Worm (Caenorhabditis elegans): ENCODE results near the gene tufm-1.

tufm-1 gene

DNA sequence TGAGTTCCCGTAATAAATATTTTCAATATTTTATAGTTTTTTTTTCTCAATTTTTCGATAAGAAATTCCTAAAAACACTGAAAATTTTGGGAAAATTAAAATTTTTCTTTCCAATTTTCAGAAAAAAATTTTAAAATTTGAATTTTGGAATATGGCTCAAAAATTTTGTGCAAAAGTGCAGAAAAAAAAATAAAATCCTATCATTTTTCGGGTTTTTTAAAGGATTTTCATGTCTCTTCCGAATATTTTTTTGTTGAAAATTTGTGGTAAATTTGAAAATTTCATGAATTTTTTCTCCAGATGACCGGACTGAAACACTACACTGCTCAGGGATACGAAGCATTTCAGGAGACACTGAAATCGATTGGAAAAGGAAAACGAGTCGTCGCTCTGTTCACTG lies 19.6 kb upstream of the tufm-1 start, which contains the start of gene txdc-17:
Gene txdc-17, plus strand, starts transcription at position 301 of the 400 bp plus-strand sequence.
- no peak for TF ChIP-seq ztf-29 (GFP tag; IDR thresholded peaks at IDR 0.05)
- TF ChIP-seq T22C8.4 (GFP tag; IDR thresholded peaks at IDR 0.05) = no peak
- no peak for TF ChIP-seq tab-1 (GFP tag; IDR thresholded peaks at IDR 0.05)
- no peak for TF ChIP-seq med-1 (GFP tag; optimal IDR thresholded peaks at IDR 0.05; ENCODE audit: insufficient read depth)
- no peak for TF ChIP-seq flt-1 (GFP tag; IDR thresholded peaks at IDR 0.05)
- no peak for TF ChIP-seq ref-1 (GFP tag; conservative IDR thresholded peaks at IDR 0.05)
- no peak for TF ChIP-seq klf-2 (GFP tag; conservative IDR thresholded peaks at IDR 0.05)
- TF ChIP-seq cog-1 (tag; optimal IDR thresholded peaks at IDR 0.05) = no peak
- no peak for TF ChIP-seq ztf-23 (GFP tag; IDR thresholded peaks at IDR 0.05)

DNA sequence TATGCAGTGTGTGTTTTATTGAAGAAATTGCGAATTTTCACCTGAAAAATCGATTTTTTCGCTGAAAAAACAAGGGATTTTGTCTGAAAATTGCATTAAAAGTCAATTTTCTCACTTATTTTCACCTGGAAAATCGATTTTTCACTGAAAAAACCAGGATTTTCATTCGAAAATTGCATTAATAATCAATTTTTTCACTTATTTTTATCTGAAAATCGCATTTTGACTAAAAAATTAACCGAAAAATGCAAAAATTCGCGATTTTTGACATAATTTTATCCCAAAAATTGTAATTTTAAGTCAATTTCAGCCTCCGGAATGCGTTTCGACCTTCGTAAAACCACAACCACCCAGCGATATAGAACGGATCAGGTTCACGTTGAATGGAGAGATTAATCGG lies 17.7 kb upstream of the tufm-1 start, which contains the start of gene Y71H2AM.29:
Gene Y71H2AM.29, plus strand, starts transcription at position 301 of the 400 bp plus-strand sequence.
- TF ChIP-seq ref-1 (GFP tag; conservative IDR thresholded peaks at IDR 0.05) = no peak
- TF ChIP-seq ztf-23 (GFP tag; IDR thresholded peaks at IDR 0.05) = no peak
- TF ChIP-seq klf-2 (GFP tag; conservative IDR thresholded peaks at IDR 0.05) = no peak
- no peak for TF ChIP-seq med-1 (GFP tag; optimal IDR thresholded peaks at IDR 0.05; ENCODE audit: insufficient read depth)
- no peak for TF ChIP-seq flt-1 (GFP tag; IDR thresholded peaks at IDR 0.05)
- no peak for TF ChIP-seq T22C8.4 (GFP tag; IDR thresholded peaks at IDR 0.05)
- no peak for TF ChIP-seq cog-1 (tag; optimal IDR thresholded peaks at IDR 0.05)

DNA sequence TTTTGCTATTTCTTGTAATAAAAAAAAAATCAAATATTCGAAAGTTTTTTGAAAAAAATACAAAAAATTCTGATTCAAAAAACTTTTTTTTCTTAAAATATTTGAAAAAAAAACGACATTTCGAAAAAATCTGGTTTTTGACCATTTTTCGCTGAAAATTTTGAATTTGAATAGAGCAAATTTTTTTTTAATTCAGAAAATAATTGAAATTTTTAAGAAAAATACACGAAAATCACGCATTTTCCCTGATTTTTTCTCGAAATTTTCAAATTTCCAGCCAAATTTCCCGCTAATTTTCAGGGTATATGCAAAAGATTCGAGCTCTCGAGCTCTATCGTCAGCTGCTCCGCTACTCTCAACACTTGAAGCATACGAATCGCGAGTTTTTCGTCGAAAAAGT lies 12.0 kb upstream of the tufm-1 start, which contains the start of gene Y71H2AM.1:
Gene Y71H2AM.1, plus strand, starts transcription at position 301 of the 400 bp plus-strand sequence.
- TF ChIP-seq tab-1 (GFP tag; IDR thresholded peaks at IDR 0.05) (no peak), ref-1 (GFP tag; conservative IDR thresholded peaks at IDR 0.05) (no peak), flt-1 (GFP tag; IDR thresholded peaks at IDR 0.05) (no peak), ztf-29 (GFP tag; IDR thresholded peaks at IDR 0.05) (no peak), klf-2 (GFP tag; conservative IDR thresholded peaks at IDR 0.05) (no peak), T22C8.4 (GFP tag; IDR thresholded peaks at IDR 0.05) (no peak), med-1 (GFP tag; optimal IDR thresholded peaks at IDR 0.05; ENCODE audit: insufficient read depth) (no peak), cog-1 (tag; optimal IDR thresholded peaks at IDR 0.05) (no peak), ztf-23 (GFP tag; IDR thresholded peaks at IDR 0.05) (no peak)

DNA sequence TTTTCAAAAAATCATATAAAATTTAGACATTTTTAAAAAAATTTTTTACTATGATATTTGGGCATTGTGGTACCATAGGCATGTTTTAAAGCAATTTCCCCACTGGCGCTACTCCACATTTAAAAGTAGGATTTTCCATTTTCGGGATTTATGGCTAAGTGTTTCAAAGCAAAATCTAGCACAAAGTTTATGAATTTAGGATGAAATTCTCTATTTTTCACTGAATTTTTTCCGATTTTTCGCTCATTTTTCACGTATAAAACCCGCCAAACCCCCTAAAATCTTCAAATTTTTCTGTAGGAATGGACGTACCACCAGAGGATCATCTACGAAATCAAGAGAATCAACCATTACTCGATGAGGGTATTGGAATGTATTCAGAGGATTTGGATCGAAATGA lies 4.2 kb upstream of the tufm-1 start, which contains the start of gene pipp-4P:
Gene pipp-4P, plus strand, starts transcription at position 301 of the 400 bp plus-strand sequence.
- TF ChIP-seq klf-2 (GFP tag; conservative IDR thresholded peaks at IDR 0.05) = no peak
- TF ChIP-seq flt-1 (GFP tag; IDR thresholded peaks at IDR 0.05) = no peak
- no peak for TF ChIP-seq med-1 (GFP tag; optimal IDR thresholded peaks at IDR 0.05; ENCODE audit: insufficient read depth)

DNA sequence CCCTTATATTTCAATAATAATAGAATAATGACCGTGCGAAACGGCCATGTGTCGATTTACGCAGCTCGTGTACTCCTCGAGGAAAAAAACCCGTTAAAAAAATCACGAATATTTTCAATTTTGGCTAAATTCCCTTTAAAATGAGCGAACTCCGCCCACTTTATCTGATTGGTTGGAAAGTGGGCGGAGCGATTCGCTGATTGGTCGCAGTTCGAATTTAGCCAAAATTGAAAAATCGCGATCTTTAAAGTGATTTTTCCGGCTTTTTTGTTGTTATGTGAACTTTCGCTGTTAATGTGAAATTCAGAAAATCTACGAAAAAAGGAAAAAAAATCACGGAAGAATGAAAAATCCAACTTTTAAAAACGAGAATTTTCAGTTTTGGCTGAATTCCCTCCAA lies 3.1 kb upstream of the tufm-1 start:
- no peak for TF ChIP-seq ztf-29 (GFP tag; IDR thresholded peaks at IDR 0.05)
- TF ChIP-seq klf-2 (GFP tag; conservative IDR thresholded peaks at IDR 0.05) = no peak
- no peak for TF ChIP-seq flt-1 (GFP tag; IDR thresholded peaks at IDR 0.05)
- no peak for TF ChIP-seq tab-1 (GFP tag; IDR thresholded peaks at IDR 0.05)
- no peak for TF ChIP-seq ref-1 (GFP tag; conservative IDR thresholded peaks at IDR 0.05)
- TF ChIP-seq T22C8.4 (GFP tag; IDR thresholded peaks at IDR 0.05) = no peak
- TF ChIP-seq med-1 (GFP tag; optimal IDR thresholded peaks at IDR 0.05; ENCODE audit: insufficient read depth) = no peak
- no peak for TF ChIP-seq cog-1 (tag; optimal IDR thresholded peaks at IDR 0.05)
- no peak for TF ChIP-seq ztf-23 (GFP tag; IDR thresholded peaks at IDR 0.05)

DNA sequence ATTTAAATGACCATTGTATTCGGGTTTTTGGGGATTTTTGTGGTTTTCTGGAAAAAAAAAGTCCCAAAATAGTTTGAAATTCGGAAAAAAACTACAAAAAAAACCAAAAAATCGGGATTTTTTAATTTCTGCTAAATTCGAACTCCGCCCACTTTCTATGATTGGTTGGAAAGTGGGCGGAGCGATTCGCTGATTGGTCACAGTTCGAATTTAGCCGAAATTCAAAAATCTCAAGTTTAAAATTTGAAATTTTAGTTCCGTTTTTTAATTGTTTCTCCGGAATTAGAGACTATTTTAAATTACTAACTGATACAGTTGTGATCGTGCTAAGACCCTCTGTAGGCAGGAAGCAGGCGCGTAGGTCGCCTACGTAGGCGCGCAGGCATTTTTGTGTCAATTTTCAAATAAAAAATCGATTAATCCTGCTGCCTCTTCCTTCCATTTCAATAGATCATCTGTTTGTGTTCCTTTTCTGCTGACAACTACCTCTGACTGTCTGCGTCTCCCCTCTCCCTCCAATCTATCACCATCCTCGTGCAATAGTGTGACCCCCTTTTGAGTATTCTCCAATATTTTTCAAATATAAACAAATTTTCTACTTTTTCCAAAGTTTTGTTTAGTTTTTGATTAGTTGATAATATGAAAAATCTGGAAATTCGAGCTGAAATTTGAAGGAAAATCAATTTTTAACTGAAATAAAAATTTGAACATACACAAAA lies 1.6 kb upstream of the tufm-1 start:
- TF ChIP-seq ztf-29 (GFP tag; IDR thresholded peaks at IDR 0.05) = no peak
- no peak for TF ChIP-seq ref-1 (GFP tag; conservative IDR thresholded peaks at IDR 0.05)
- no peak for TF ChIP-seq med-1 (GFP tag; optimal IDR thresholded peaks at IDR 0.05; ENCODE audit: insufficient read depth)
- TF ChIP-seq cog-1 (tag; optimal IDR thresholded peaks at IDR 0.05) = no peak
- no peak for TF ChIP-seq flt-1 (GFP tag; IDR thresholded peaks at IDR 0.05)
- no peak for TF ChIP-seq T22C8.4 (GFP tag; IDR thresholded peaks at IDR 0.05)
- no peak for TF ChIP-seq tab-1 (GFP tag; IDR thresholded peaks at IDR 0.05)
- no peak for TF ChIP-seq ztf-23 (GFP tag; IDR thresholded peaks at IDR 0.05)

DNA sequence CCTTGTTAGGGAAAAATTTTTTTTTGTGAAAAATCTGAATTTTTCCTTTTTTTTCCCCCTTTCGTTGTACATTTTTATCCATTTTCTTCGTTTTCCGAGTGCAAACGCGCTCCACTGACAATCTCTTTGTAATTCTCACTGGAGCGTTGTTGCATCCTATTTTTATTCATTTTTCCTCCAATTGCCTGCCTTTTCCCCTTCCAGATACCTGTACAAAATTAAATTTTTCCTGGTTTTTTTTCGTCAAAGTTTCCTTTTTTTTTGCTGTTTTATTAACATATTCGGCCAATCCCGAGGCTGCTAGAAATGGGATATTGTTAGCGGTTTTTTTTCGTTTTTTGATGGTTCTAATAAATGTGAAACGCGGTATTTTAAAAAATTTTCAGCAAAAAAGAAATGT lies 3.4 kb downstream of the tufm-1 start:
- TF ChIP-seq cog-1 (tag; optimal IDR thresholded peaks at IDR 0.05) (no peak), T22C8.4 (GFP tag; IDR thresholded peaks at IDR 0.05) (no peak), ztf-23 (GFP tag; IDR thresholded peaks at IDR 0.05) (no peak), klf-2 (GFP tag; conservative IDR thresholded peaks at IDR 0.05) (no peak), med-1 (GFP tag; optimal IDR thresholded peaks at IDR 0.05; ENCODE audit: insufficient read depth) (no peak), ztf-29 (GFP tag; IDR thresholded peaks at IDR 0.05) (no peak), flt-1 (GFP tag; IDR thresholded peaks at IDR 0.05) (no peak), ref-1 (GFP tag; conservative IDR thresholded peaks at IDR 0.05) (no peak), tab-1 (GFP tag; IDR thresholded peaks at IDR 0.05) (no peak)

DNA sequence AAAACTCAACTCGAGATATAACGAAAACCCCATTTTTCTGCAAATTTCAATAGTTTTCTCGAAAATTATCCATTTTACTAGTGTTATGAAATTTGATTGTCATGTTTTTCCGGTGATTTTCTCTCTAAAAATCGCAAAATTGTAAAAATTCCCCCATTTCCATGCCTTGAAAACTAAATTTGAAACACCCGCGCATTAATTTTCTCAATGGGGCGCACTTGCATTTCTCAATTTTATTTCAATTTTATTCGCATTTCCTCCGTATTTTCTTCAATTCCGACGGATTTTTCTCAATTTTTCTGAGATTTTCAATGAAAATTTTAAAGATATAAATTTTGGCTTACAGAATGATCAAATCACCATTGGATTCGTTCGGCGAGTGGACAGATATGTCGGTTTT lies 9.7 kb downstream of the tufm-1 start, which contains the start of gene Y71H2AM.3:
Gene Y71H2AM.3, plus strand, starts transcription at position 347 of the 400 bp plus-strand sequence.
- TF ChIP-seq med-1 (GFP tag; optimal IDR thresholded peaks at IDR 0.05; ENCODE audit: insufficient read depth) (no peak), ref-1 (GFP tag; conservative IDR thresholded peaks at IDR 0.05) (no peak), ztf-23 (GFP tag; IDR thresholded peaks at IDR 0.05) (no peak), flt-1 (GFP tag; IDR thresholded peaks at IDR 0.05) (no peak), ztf-29 (GFP tag; IDR thresholded peaks at IDR 0.05) (no peak), cog-1 (tag; optimal IDR thresholded peaks at IDR 0.05) (no peak), T22C8.4 (GFP tag; IDR thresholded peaks at IDR 0.05) (no peak), tab-1 (GFP tag; IDR thresholded peaks at IDR 0.05) (no peak), klf-2 (GFP tag; conservative IDR thresholded peaks at IDR 0.05) (no peak)

DNA sequence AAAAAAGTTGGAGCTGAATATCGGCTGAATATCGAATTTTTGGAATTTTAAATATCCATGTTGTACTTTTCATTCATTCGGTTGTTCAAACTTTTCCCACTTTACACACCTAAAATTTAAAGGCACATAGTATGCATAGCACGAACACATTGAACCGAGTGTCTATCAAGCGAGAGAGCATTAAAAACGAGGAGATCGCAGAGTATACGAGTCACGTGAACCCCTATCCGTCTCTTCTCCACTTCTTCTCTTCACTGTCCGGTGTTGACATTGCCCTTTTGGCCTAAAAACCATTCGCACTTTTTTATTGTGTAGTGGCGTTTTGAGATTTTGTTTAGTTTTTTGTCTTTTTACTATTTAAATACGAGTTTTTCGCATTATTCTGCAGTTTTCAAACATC lies 10.3 kb downstream of the tufm-1 start:
- TF ChIP-seq T22C8.4 (GFP tag; IDR thresholded peaks at IDR 0.05) = no peak
- no peak for TF ChIP-seq ref-1 (GFP tag; conservative IDR thresholded peaks at IDR 0.05)
- TF ChIP-seq klf-2 (GFP tag; conservative IDR thresholded peaks at IDR 0.05) = no peak
- no peak for TF ChIP-seq flt-1 (GFP tag; IDR thresholded peaks at IDR 0.05)
- no peak for TF ChIP-seq ztf-29 (GFP tag; IDR thresholded peaks at IDR 0.05)
- no peak for TF ChIP-seq med-1 (GFP tag; optimal IDR thresholded peaks at IDR 0.05; ENCODE audit: insufficient read depth)
- TF ChIP-seq ztf-23 (GFP tag; IDR thresholded peaks at IDR 0.05) = no peak
- TF ChIP-seq cog-1 (tag; optimal IDR thresholded peaks at IDR 0.05) = no peak
- TF ChIP-seq tab-1 (GFP tag; IDR thresholded peaks at IDR 0.05) = no peak
